Worm (Caenorhabditis elegans) whole organism, L4/young adult: Measurements from ENCODE around the gene har-1.

ENCODE experiments used
- dao-5 ChIP-seq: sonication (generic microtip); optimal IDR thresholded peaks from 2 replicates; lab custom pipeline; 2016; ENCODE audit warnings: missing genotype, missing genetic modification characterization, moderate library complexity, missing compliant biosample characterization
- him-1 ChIP-seq: sonication (generic microtip); optimal IDR thresholded peaks from 2 replicates; lab custom pipeline; 2016; ENCODE audit warnings: missing genotype, missing genetic modification reagents, missing genetic modification characterization, missing compliant biosample characterization

DNA sequence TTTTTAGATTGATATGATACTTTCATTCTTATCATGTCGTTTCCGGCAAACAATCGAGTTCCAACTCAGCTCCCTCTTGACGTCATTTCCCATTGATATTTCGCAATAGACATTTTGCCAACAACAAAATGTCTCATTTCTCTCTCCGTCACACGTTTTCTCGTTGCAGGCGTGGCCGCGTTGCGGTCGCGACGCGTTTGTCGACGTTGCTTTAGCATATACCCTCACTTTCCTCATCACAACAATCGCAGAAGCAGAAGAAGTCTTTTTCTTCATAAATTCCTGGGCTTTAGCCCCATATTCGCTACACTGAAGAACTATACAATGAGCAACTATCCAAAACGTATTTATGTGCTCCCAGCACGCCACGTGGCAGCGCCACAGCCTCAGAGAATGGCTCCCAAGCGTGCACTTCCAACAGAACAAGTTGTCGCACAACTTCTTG lies 41.8 kb downstream of the har-1 start, which contains the start of gene xbp-1:
- peak; percentile 63 for TF ChIP-seq him-1 (tag; lab: Kevin White, UChicago)
- TF ChIP-seq dao-5 (tag; lab: Kevin White, UChicago): no peak
